Fruit fly (Drosophila melanogaster) whole organism, embryonic: Measurements from ENCODE around the gene CG43322.

Experiments
- ATbp ChIP-seq: fragments of 200-800 bp; sonication (Bioruptor generic); optimal IDR thresholded peaks from 2 replicates; lab custom pipeline; 2017; ENCODE audit warnings: missing biosample characterization, mild to moderate bottlenecking, missing genetic modification characterization, missing genetic modification reagents
- Awh ChIP-seq: fragments of 200-800 bp; sonication (Bioruptor generic); IDR thresholded peaks from 2 replicates; pipeline ENCODE4, ENCODE4 v1.3.6; 2022; ENCODE audit warnings: missing biosample characterization, missing genetic modification characterization
- B-H1 ChIP-seq: fragments of 200-800 bp; sonication (Bioruptor generic); IDR thresholded peaks from 3 replicates; pipeline ENCODE4 v1.3.6; 2022; ENCODE audit warnings: missing biosample characterization, missing genetic modification characterization
- Bgb ChIP-seq: fragments of 200-800 bp; sonication (Bioruptor generic); IDR thresholded peaks from 2 replicates; pipeline ENCODE4 v1.3.6; 2022; ENCODE audit warnings: missing biosample characterization, missing genetic modification characterization; ENCODE audit not compliant: partially characterized antibody
- CG10274 ChIP-seq: fragments of 200-800 bp; sonication (Bioruptor generic); optimal IDR thresholded peaks from 3 replicates; lab custom pipeline; 2017; ENCODE audit warnings: missing biosample characterization, mild to moderate bottlenecking, missing genetic modification characterization
- CG10366 ChIP-seq: fragments of 200-800 bp; sonication (Bioruptor generic); IDR thresholded peaks from 2 replicates; pipeline ENCODE4 v1.3.6; 2022; ENCODE audit warnings: missing biosample characterization, missing genetic modification characterization
- CG10565 ChIP-seq: fragments of 200-800 bp; sonication (Bioruptor generic); optimal IDR thresholded peaks from 3 replicates; lab custom pipeline; 2016; ENCODE audit warnings: missing biosample characterization, mild to moderate bottlenecking, missing genetic modification characterization
- CG11093 ChIP-seq: fragments of 200-800 bp; sonication (Bioruptor generic); IDR thresholded peaks from 3 replicates; pipeline ENCODE4 v1.3.6; 2022; ENCODE audit warnings: missing biosample characterization, missing genetic modification characterization
- CG11504 ChIP-seq: fragments of 200-800 bp; sonication (Bioruptor generic); optimal IDR thresholded peaks from 3 replicates; lab custom pipeline; 2019; ENCODE audit warnings: missing biosample characterization, mild to moderate bottlenecking, missing genetic modification characterization, moderate library complexity
- CG12391 ChIP-seq: fragments of 200-800 bp; sonication (Bioruptor generic); optimal IDR thresholded peaks from 3 replicates; lab custom pipeline; 2018; ENCODE audit warnings: missing biosample characterization, mild to moderate bottlenecking, missing genetic modification characterization, moderate library complexity
- CG15073 ChIP-seq: fragments of 200-800 bp; sonication (Bioruptor generic); optimal IDR thresholded peaks from 2 replicates; lab custom pipeline; 2016; ENCODE audit warnings: missing biosample characterization, missing genetic modification characterization
- CG16779 ChIP-seq: fragments of 200-800 bp; sonication (Bioruptor generic); IDR thresholded peaks from 2 replicates; pipeline ENCODE4 v1.3.6; 2022; ENCODE audit warnings: missing biosample characterization, missing genetic modification characterization
- CG2202 ChIP-seq: fragments of 200-800 bp; sonication (Bioruptor generic); optimal IDR thresholded peaks from 2 replicates; lab custom pipeline; 2018; ENCODE audit warnings: missing biosample characterization, mild to moderate bottlenecking, missing genetic modification characterization
- CG2712 ChIP-seq: fragments of 200-800 bp; optimal IDR thresholded peaks from 3 replicates; lab custom pipeline; 2019; ENCODE audit warnings: missing biosample characterization, mild to moderate bottlenecking, missing genetic modification characterization, moderate library complexity
- CG3407 ChIP-seq: fragments of 200-800 bp; sonication (Bioruptor generic); optimal IDR thresholded peaks from 2 replicates; lab custom pipeline; 2018; ENCODE audit warnings: missing biosample characterization, mild to moderate bottlenecking, missing genetic modification characterization
- CG3838 ChIP-seq: fragments of 200-800 bp; sonication (Bioruptor generic); optimal IDR thresholded peaks from 3 replicates; lab custom pipeline; 2016; ENCODE audit warnings: missing biosample characterization, missing genetic modification characterization
- CG4282 ChIP-seq: fragments of 200-800 bp; sonication (Bioruptor generic); optimal IDR thresholded peaks from 2 replicates; lab custom pipeline; 2016; ENCODE audit warnings: missing biosample characterization, missing genetic modification characterization
- CG5180 ChIP-seq: fragments of 200-800 bp; sonication (Bioruptor generic); optimal IDR thresholded peaks from 3 replicates; lab custom pipeline; 2017; ENCODE audit warnings: missing biosample characterization, missing genetic modification characterization, mild to moderate bottlenecking, moderate library complexity, missing genetic modification reagents
- CG6683 ChIP-seq: fragments of 200-800 bp; sonication (Bioruptor generic); optimal IDR thresholded peaks from 2 replicates; lab custom pipeline; 2017; ENCODE audit warnings: missing biosample characterization, mild to moderate bottlenecking, missing genetic modification characterization, missing genetic modification reagents
- CG7556 ChIP-seq: fragments of 200-800 bp; sonication (Bioruptor generic); optimal IDR thresholded peaks from 2 replicates; lab custom pipeline; 2017; ENCODE audit warnings: missing biosample characterization, mild to moderate bottlenecking, missing genetic modification characterization
- CG8281 ChIP-seq: fragments of 200-800 bp; sonication (Bioruptor generic); optimal IDR thresholded peaks from 2 replicates; lab custom pipeline; 2018; ENCODE audit warnings: missing biosample characterization, mild to moderate bottlenecking, missing genetic modification characterization, moderate library complexity
- CG8359 ChIP-seq: fragments of 200-800 bp; sonication (Bioruptor generic); optimal IDR thresholded peaks from 2 replicates; lab custom pipeline; 2017; ENCODE audit warnings: missing biosample characterization, mild to moderate bottlenecking, missing genetic modification characterization, borderline replicate concordance
- CG8478 ChIP-seq: fragments of >200 bp; optimal IDR thresholded peaks from 2 replicates; lab custom pipeline; 2018
- CG9727 ChIP-seq: fragments of 200-800 bp; sonication (Bioruptor generic); optimal IDR thresholded peaks from 3 replicates; lab custom pipeline; 2017; ENCODE audit warnings: missing biosample characterization, mild to moderate bottlenecking, missing genetic modification characterization
- Dref ChIP-seq: fragments of 200-800 bp; sonication (Bioruptor generic); IDR thresholded peaks from 2 replicates; pipeline ENCODE4 v1.3.6; 2022; ENCODE audit warnings: missing biosample characterization, missing genetic modification characterization
- Ets97D ChIP-seq: fragments of 200-800 bp; sonication (Bioruptor generic); optimal IDR thresholded peaks from 3 replicates; lab custom pipeline; 2016; ENCODE audit warnings: missing biosample characterization, missing genetic modification characterization
- Fer1 ChIP-seq: fragments of 200-800 bp; sonication (Bioruptor generic); optimal IDR thresholded peaks from 2 replicates; lab custom pipeline; 2017; ENCODE audit warnings: missing biosample characterization, mild to moderate bottlenecking, missing genetic modification characterization
- HLH54F ChIP-seq: fragments of 200-800 bp; sonication (Bioruptor generic); optimal IDR thresholded peaks from 3 replicates; lab custom pipeline; 2016; ENCODE audit warnings: missing biosample characterization, missing genetic modification characterization
- Myb ChIP-seq: fragments of 200-800 bp; sonication (Bioruptor generic); optimal IDR thresholded peaks from 2 replicates; lab custom pipeline; 2016; ENCODE audit warnings: missing biosample characterization, missing genetic modification characterization
- NfI ChIP-seq: fragments of 200-800 bp; sonication (Bioruptor generic); optimal IDR thresholded peaks from 3 replicates; lab custom pipeline; 2018; ENCODE audit warnings: missing biosample characterization, mild to moderate bottlenecking, missing genetic modification characterization, moderate library complexity
- Sox102F ChIP-seq: fragments of 200-800 bp; sonication (Bioruptor generic); optimal IDR thresholded peaks from 2 replicates; lab custom pipeline; 2018; ENCODE audit warnings: missing biosample characterization, mild to moderate bottlenecking, missing genetic modification characterization, moderate library complexity
- Spps ChIP-seq: fragments of 200-800 bp; sonication (Bioruptor generic); optimal IDR thresholded peaks from 2 replicates; lab custom pipeline; 2018; ENCODE audit warnings: missing biosample characterization, mild to moderate bottlenecking, missing genetic modification characterization
- chinmo ChIP-seq: fragments of 200-800 bp; sonication (Bioruptor generic); IDR thresholded peaks from 4 replicates; pipeline ENCODE4 v1.3.6; 2022; ENCODE audit warnings: missing biosample characterization, missing genetic modification characterization; ENCODE audit not compliant: partially characterized antibody
- corto ChIP-seq: fragments of 200-800 bp; sonication (Bioruptor generic); optimal IDR thresholded peaks from 2 replicates; lab custom pipeline; 2016; ENCODE audit warnings: missing biosample characterization, mild to moderate bottlenecking, missing genetic modification characterization, moderate library complexity
- dan ChIP-seq: fragments of 200-800 bp; sonication (Bioruptor generic); IDR thresholded peaks from 2 replicates; pipeline ENCODE4 v1.3.6; 2022; ENCODE audit warnings: missing biosample characterization, missing genetic modification characterization
- emc ChIP-seq: fragments of 200-800 bp; sonication (Bioruptor generic); optimal IDR thresholded peaks from 2 replicates; lab custom pipeline; 2016; ENCODE audit warnings: missing biosample characterization, missing genetic modification characterization
- ewg ChIP-seq: fragments of 200-800 bp; sonication (Bioruptor generic); optimal IDR thresholded peaks from 3 replicates; lab custom pipeline; 2017; ENCODE audit warnings: mild to moderate bottlenecking, missing biosample characterization, missing genetic modification reagents, missing genetic modification characterization
- fd102C ChIP-seq: fragments of 200-800 bp; sonication (Bioruptor generic); optimal IDR thresholded peaks from 2 replicates; lab custom pipeline; 2018; ENCODE audit warnings: missing biosample characterization, mild to moderate bottlenecking, missing genetic modification characterization, moderate library complexity
- grn ChIP-seq: fragments of 200-800 bp; sonication (Bioruptor generic); optimal IDR thresholded peaks from 3 replicates; lab custom pipeline; 2017; ENCODE audit warnings: missing biosample characterization, missing genetic modification characterization
- gt ChIP-seq: fragments of 200-800 bp; sonication (Bioruptor generic); IDR thresholded peaks from 2 replicates; pipeline ENCODE4 v1.3.6; 2022; ENCODE audit warnings: missing biosample characterization, missing genetic modification characterization
- ham ChIP-seq: fragments of 200-800 bp; sonication (Bioruptor generic); IDR thresholded peaks from 2 replicates; pipeline ENCODE4 v1.3.6; 2022; ENCODE audit warnings: missing biosample characterization, missing genetic modification characterization
- jumu ChIP-seq: fragments of 200-800 bp; sonication (Bioruptor generic); optimal IDR thresholded peaks from 3 replicates; lab custom pipeline; 2016; ENCODE audit warnings: missing biosample characterization, missing genetic modification characterization
- kah ChIP-seq: fragments of 200-800 bp; sonication (Bioruptor generic); optimal IDR thresholded peaks from 2 replicates; lab custom pipeline; 2018; ENCODE audit warnings: missing biosample characterization, mild to moderate bottlenecking, missing genetic modification characterization
- lmd ChIP-seq: fragments of 200-800 bp; sonication (Bioruptor generic); IDR thresholded peaks from 2 replicates; pipeline ENCODE4 v1.3.6; 2022; ENCODE audit warnings: missing biosample characterization, missing genetic modification characterization
- mirr ChIP-seq: fragments of 200-800 bp; sonication (Bioruptor generic); optimal IDR thresholded peaks from 3 replicates; lab custom pipeline; 2018; ENCODE audit warnings: missing biosample characterization, mild to moderate bottlenecking, missing genetic modification characterization
- nom ChIP-seq: fragments of 200-800 bp; sonication (Bioruptor generic); optimal IDR thresholded peaks from 2 replicates; lab custom pipeline; 2017; ENCODE audit warnings: missing biosample characterization, missing genetic modification characterization, mild to moderate bottlenecking, moderate library complexity, missing genetic modification reagents
- pho ChIP-seq: fragments of 200-800 bp; sonication (Bioruptor generic); optimal IDR thresholded peaks from 2 replicates; lab custom pipeline; 2016; ENCODE audit warnings: missing biosample characterization, missing genetic modification characterization
- pita ChIP-seq: fragments of 200-800 bp; sonication (Bioruptor generic); optimal IDR thresholded peaks from 2 replicates; lab custom pipeline; 2017; ENCODE audit warnings: missing biosample characterization, mild to moderate bottlenecking, missing genetic modification characterization
- psq ChIP-seq: fragments of 200-800 bp; sonication (Bioruptor generic); optimal IDR thresholded peaks from 2 replicates; lab custom pipeline; 2017; ENCODE audit warnings: missing biosample characterization, missing genetic modification characterization
- schlank ChIP-seq: fragments of 200-800 bp; sonication (Bioruptor generic); optimal IDR thresholded peaks from 2 replicates; lab custom pipeline; 2018; ENCODE audit warnings: missing biosample characterization, mild to moderate bottlenecking, missing genetic modification characterization
- usp ChIP-seq: fragments of >200 bp; optimal IDR thresholded peaks from 2 replicates; lab custom pipeline; 2017; ENCODE audit warnings: missing biosample characterization, missing genetic modification characterization
- zen ChIP-seq: fragments of 200-800 bp; sonication (Bioruptor generic); optimal IDR thresholded peaks from 3 replicates; lab custom pipeline; 2018; ENCODE audit warnings: missing biosample characterization, mild to moderate bottlenecking, missing genetic modification characterization, moderate library complexity

The CG43322 gene

DNA sequence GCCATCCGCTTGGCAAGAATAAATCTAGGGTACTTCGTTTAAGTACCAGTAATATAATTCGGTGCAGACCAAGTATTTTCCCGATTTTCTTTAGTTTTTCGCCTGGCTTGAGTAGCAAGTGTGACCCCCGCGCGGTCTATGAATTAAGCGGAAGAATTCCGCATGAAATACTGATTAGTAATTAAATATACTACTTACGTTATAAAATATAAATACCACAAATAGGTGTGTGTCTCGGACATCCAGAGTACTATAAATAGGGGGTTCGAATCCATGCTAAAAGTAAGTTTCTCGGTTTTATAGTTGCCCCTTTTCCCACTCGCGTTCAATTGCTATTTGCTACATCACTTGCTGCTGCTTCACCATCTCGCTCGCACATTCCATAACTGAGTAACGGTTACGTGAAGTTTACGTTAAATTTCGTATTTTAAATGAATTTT, 41.6 kb upstream of the CG43322 start, which contains the start of gene snRNP-U1-70K (continued):
- no peak for TF ChIP-seq NfI
- TF ChIP-seq CG10274 (GFP tag; lab: Kevin White, UChicago): no peak
- TF ChIP-seq Sox102F (GFP tag; lab: Kevin White, UChicago): no peak
- no peak for TF ChIP-seq ewg
- peak; percentile 62 for TF ChIP-seq zen
- peak; percentile 50 for TF ChIP-seq CG2712 (tag; lab: Kevin White, UChicago)
- TF ChIP-seq Awh (GFP tag; lab: Robert Waterston, UW): peak; percentile 33; the same call in 1 of the 2 replicates
- no peak for TF ChIP-seq CG10366 (GFP tag; lab: Robert Waterston, UW)
- TF ChIP-seq chinmo (GFP tag; lab: Robert Waterston, UW): no peak
- peak; percentile 94 for TF ChIP-seq pita (GFP tag; lab: Kevin White, UChicago)
- no peak for TF ChIP-seq kah (GFP tag; lab: Kevin White, UChicago)
- no peak for TF ChIP-seq B-H1 (GFP tag; lab: Robert Waterston, UW)
- TF ChIP-seq nom: no peak
- no peak for TF ChIP-seq CG5180
- no peak for TF ChIP-seq psq
- no peak for TF ChIP-seq CG3838 (GFP tag; lab: Kevin White, UChicago)
- TF ChIP-seq pho (GFP tag; lab: Kevin White, UChicago): no peak
- TF ChIP-seq Spps: no peak
- TF ChIP-seq CG8281 (tag; lab: Kevin White, UChicago): no peak
- TF ChIP-seq schlank (tag; lab: Kevin White, UChicago): no peak
- TF ChIP-seq CG4282 (GFP tag; lab: Kevin White, UChicago): no peak
- no peak for TF ChIP-seq emc (GFP tag; lab: Kevin White, UChicago)
- no peak for TF ChIP-seq dan
- TF ChIP-seq Myb (GFP tag; lab: Kevin White, UChicago): peak; percentile 98
- TF ChIP-seq ATbp (GFP tag; lab: Kevin White, UChicago): no peak
- no peak for TF ChIP-seq jumu
- TF ChIP-seq mirr (GFP tag; lab: Kevin White, UChicago): no peak
- TF ChIP-seq CG2202 (tag; lab: Kevin White, UChicago): no peak
- no peak for TF ChIP-seq Fer1 (GFP tag; lab: Kevin White, UChicago)
- TF ChIP-seq Dref (GFP tag; lab: Robert Waterston, UW): peak; percentile 40
- TF ChIP-seq CG8359 (GFP tag; lab: Kevin White, UChicago): no peak
- TF ChIP-seq CG10565 (GFP tag; lab: Kevin White, UChicago): no peak
- TF ChIP-seq ham: no peak
- TF ChIP-seq gt: no peak
- no peak for TF ChIP-seq corto (GFP tag; lab: Kevin White, UChicago)
- TF ChIP-seq usp: no peak
- no peak for TF ChIP-seq CG16779 (GFP tag; lab: Robert Waterston, UW)
- peak; percentile 45 for TF ChIP-seq CG12391
- TF ChIP-seq CG7556: no peak
- no peak for TF ChIP-seq CG9727 (GFP tag; lab: Kevin White, UChicago)
- peak; percentile 65 for TF ChIP-seq Bgb (GFP tag; lab: Robert Waterston, UW)
- TF ChIP-seq HLH54F: no peak
- TF ChIP-seq CG6683 (GFP tag; lab: Kevin White, UChicago): no peak
- no peak for TF ChIP-seq CG3407 (GFP tag; lab: Kevin White, UChicago)
- no peak for TF ChIP-seq CG11093
- TF ChIP-seq CG11504 (tag; lab: Kevin White, UChicago): no peak
- TF ChIP-seq grn (GFP tag; lab: Kevin White, UChicago): no peak
- peak; percentile 46 for TF ChIP-seq Ets97D (GFP tag; lab: Kevin White, UChicago)
- TF ChIP-seq CG15073 (GFP tag; lab: Kevin White, UChicago): no peak
- no peak for TF ChIP-seq fd102C (GFP tag; lab: Kevin White, UChicago)
- TF ChIP-seq CG8478 (lab: Kevin White, UChicago): no peak
- no peak for TF ChIP-seq lmd (GFP tag; lab: Robert Waterston, UW)
